Fruit fly (Drosophila melanogaster): ENCODE measurements around the gene CG14431.

- no peak for TF ChIP-seq CG8478 (optimal IDR thresholded peaks at IDR 0.05)
- TF ChIP-seq CTCF (optimal IDR thresholded peaks at IDR 0.05), result no peak
These were observed 68.3 kb downstream of the CG14431 start for dm6 chrX:6976364-6976763.
